Fruit fly (Drosophila melanogaster) whole organism, embryonic: Measurements from ENCODE around the gene CG31287.

Experiments used
- CG10979 ChIP-seq: fragments of 200-800 bp; sonication (Bioruptor generic); optimal IDR thresholded peaks from 2 replicates; lab custom pipeline; 2018; ENCODE audit warnings: missing biosample characterization, mild to moderate bottlenecking, missing genetic modification characterization, moderate library complexity
- CG11398 ChIP-seq: fragments of 200-800 bp; sonication (Bioruptor generic); optimal IDR thresholded peaks from 2 replicates; lab custom pipeline; 2016; ENCODE audit warnings: missing biosample characterization, missing genetic modification characterization
- CG12071 ChIP-seq: fragments of 200-800 bp; sonication (Bioruptor generic); optimal IDR thresholded peaks from 3 replicates; lab custom pipeline; 2018; ENCODE audit warnings: missing biosample characterization, mild to moderate bottlenecking, missing genetic modification characterization
- CG12219 ChIP-seq: fragments of 200-800 bp; sonication (Bioruptor generic); optimal IDR thresholded peaks from 3 replicates; lab custom pipeline; 2018; ENCODE audit warnings: missing biosample characterization, mild to moderate bottlenecking, missing genetic modification characterization
- CG1647 ChIP-seq: fragments of 200-800 bp; sonication (Bioruptor generic); optimal IDR thresholded peaks from 3 replicates; lab custom pipeline; 2016; ENCODE audit warnings: missing biosample characterization, missing genetic modification characterization
- CG16815 ChIP-seq: fragments of 200-800 bp; sonication (Bioruptor generic); optimal IDR thresholded peaks from 3 replicates; lab custom pipeline; 2017; ENCODE audit warnings: missing biosample characterization, mild to moderate bottlenecking, missing genetic modification characterization
- CG1832 ChIP-seq: fragments of 200-800 bp; sonication (Bioruptor generic); optimal IDR thresholded peaks from 2 replicates; lab custom pipeline; 2017; ENCODE audit warnings: missing biosample characterization, mild to moderate bottlenecking, missing genetic modification characterization, inconsistent platforms
- CG18599 ChIP-seq: fragments of 200-800 bp; sonication (Bioruptor generic); optimal IDR thresholded peaks from 3 replicates; lab custom pipeline; 2017; ENCODE audit warnings: missing biosample characterization, missing genetic modification characterization, mild to moderate bottlenecking, moderate library complexity, missing genetic modification reagents
- CG32532 ChIP-seq: fragments of 200-800 bp; sonication (Bioruptor generic); IDR thresholded peaks from 2 replicates; pipeline ENCODE4 v1.3.6; 2022; ENCODE audit warnings: missing biosample characterization, missing genetic modification characterization
- CG33557 ChIP-seq: fragments of 200-800 bp; sonication (Bioruptor generic); optimal IDR thresholded peaks from 2 replicates; lab custom pipeline; 2019; ENCODE audit warnings: missing biosample characterization, mild to moderate bottlenecking, missing genetic modification characterization, moderate library complexity
- CG42726 ChIP-seq: fragments of 200-800 bp; sonication (Bioruptor generic); IDR thresholded peaks from 2 replicates; pipeline ENCODE4 v1.3.6; 2022; ENCODE audit warnings: missing biosample characterization, missing genetic modification characterization; ENCODE audit not compliant: partially characterized antibody
- CG4282 ChIP-seq: fragments of 200-800 bp; sonication (Bioruptor generic); optimal IDR thresholded peaks from 2 replicates; lab custom pipeline; 2016; ENCODE audit warnings: missing biosample characterization, missing genetic modification characterization
- CG4617 ChIP-seq: fragments of 200-800 bp; sonication (Bioruptor generic); optimal IDR thresholded peaks from 3 replicates; lab custom pipeline; 2016; ENCODE audit warnings: missing biosample characterization, missing genetic modification characterization, borderline replicate concordance
- CG4730 ChIP-seq: fragments of 200-800 bp; sonication (Bioruptor generic); IDR thresholded peaks from 2 replicates; pipeline ENCODE4 v1.3.6; 2022; ENCODE audit warnings: missing biosample characterization, missing genetic modification characterization
- CG6175 ChIP-seq: fragments of 200-800 bp; sonication (Bioruptor generic); IDR thresholded peaks from 3 replicates; pipeline ENCODE4 v1.3.6; 2022; ENCODE audit warnings: missing biosample characterization, missing genetic modification characterization
- CG6689 ChIP-seq: fragments of 200-800 bp; sonication (Bioruptor generic); IDR thresholded peaks from 2 replicates; pipeline ENCODE4 v1.3.6; 2022; ENCODE audit warnings: missing biosample characterization, missing genetic modification characterization
- CG7271 ChIP-seq: fragments of 200-800 bp; sonication (Bioruptor generic); optimal IDR thresholded peaks from 2 replicates; lab custom pipeline; 2018; ENCODE audit warnings: missing biosample characterization, mild to moderate bottlenecking, missing genetic modification characterization, moderate library complexity
- CG7786 ChIP-seq: fragments of 200-800 bp; sonication (Bioruptor generic); optimal IDR thresholded peaks from 2 replicates; lab custom pipeline; 2016; ENCODE audit warnings: missing biosample characterization, missing genetic modification characterization
- CG7928 ChIP-seq: fragments of 200-800 bp; sonication (Bioruptor generic); optimal IDR thresholded peaks from 2 replicates; lab custom pipeline; 2017; ENCODE audit warnings: missing biosample characterization, mild to moderate bottlenecking, missing genetic modification characterization
- CG8089 ChIP-seq: fragments of 200-800 bp; sonication (Bioruptor generic); optimal IDR thresholded peaks from 3 replicates; lab custom pipeline; 2016; ENCODE audit warnings: missing biosample characterization, missing genetic modification characterization
- CG8359 ChIP-seq: fragments of 200-800 bp; sonication (Bioruptor generic); optimal IDR thresholded peaks from 2 replicates; lab custom pipeline; 2017; ENCODE audit warnings: missing biosample characterization, mild to moderate bottlenecking, missing genetic modification characterization, borderline replicate concordance
- CG8944 ChIP-seq: fragments of 200-800 bp; sonication (Bioruptor generic); optimal IDR thresholded peaks from 3 replicates; lab custom pipeline; 2016; ENCODE audit warnings: missing biosample characterization, missing genetic modification characterization
- CrebB ChIP-seq: fragments of 200-800 bp; sonication (Bioruptor generic); optimal IDR thresholded peaks from 3 replicates; lab custom pipeline; 2018; ENCODE audit warnings: missing biosample characterization, mild to moderate bottlenecking, missing genetic modification characterization
- Gug ChIP-seq: fragments of 200-800 bp; sonication (Bioruptor generic); IDR thresholded peaks from 4 replicates; pipeline ENCODE4 v1.3.6; 2022; ENCODE audit warnings: missing biosample characterization, missing genetic modification characterization
- Hmr ChIP-seq: fragments of 200-800 bp; sonication (Bioruptor generic); optimal IDR thresholded peaks from 3 replicates; lab custom pipeline; 2017; ENCODE audit warnings: mild to moderate bottlenecking, missing biosample characterization, missing genetic modification reagents, missing genetic modification characterization
- Hr51 ChIP-seq, 2 experiments: fragments of 200-800 bp; sonication (Bioruptor generic); optimal IDR thresholded peaks; 2 replicates in 1 of 2; 3 replicates in 1 of 2; lab custom pipeline; 2016 to 2018; ENCODE audit warnings: missing biosample characterization in 2 of 2, missing genetic modification characterization in 2 of 2, mild to moderate bottlenecking in 1 of 2, moderate library complexity in 1 of 2
- Jarid2 ChIP-seq: fragments of 200-800 bp; sonication (Bioruptor generic); optimal IDR thresholded peaks from 3 replicates; lab custom pipeline; 2017; ENCODE audit warnings: mild to moderate bottlenecking, missing biosample characterization, missing genetic modification reagents, missing genetic modification characterization
- Kr ChIP-seq: fragments of 200-800 bp; sonication (Bioruptor generic); optimal IDR thresholded peaks from 2 replicates; lab custom pipeline; 2017; ENCODE audit warnings: missing biosample characterization, mild to moderate bottlenecking, missing genetic modification characterization
- NC2α ChIP-seq: fragments of 200-800 bp; sonication (Bioruptor generic); optimal IDR thresholded peaks from 2 replicates; lab custom pipeline; 2016; ENCODE audit warnings: missing biosample characterization, missing genetic modification characterization
- Oli ChIP-seq: fragments of 200-800 bp; sonication (Bioruptor generic); optimal IDR thresholded peaks from 2 replicates; lab custom pipeline; 2018; ENCODE audit warnings: missing biosample characterization, mild to moderate bottlenecking, missing genetic modification characterization, moderate library complexity
- Six4 ChIP-seq: fragments of 200-800 bp; sonication (Bioruptor generic); optimal IDR thresholded peaks from 2 replicates; lab custom pipeline; 2016; ENCODE audit warnings: missing biosample characterization, missing genetic modification characterization
- Tbp ChIP-seq: fragments of >200 bp; optimal IDR thresholded peaks from 2 replicates; lab custom pipeline; 2018; ENCODE audit warnings: missing biosample characterization, missing genetic modification characterization
- al ChIP-seq: fragments of 200-800 bp; sonication (Bioruptor generic); IDR thresholded peaks from 2 replicates; pipeline ENCODE4 v1.3.6; 2022; ENCODE audit warnings: missing biosample characterization, missing genetic modification characterization
- bcd ChIP-seq: fragments of 200-800 bp; sonication (Bioruptor generic); optimal IDR thresholded peaks from 2 replicates; lab custom pipeline; 2017; ENCODE audit warnings: missing biosample characterization, mild to moderate bottlenecking, missing genetic modification characterization
- crol ChIP-seq: fragments of 200-800 bp; sonication (Bioruptor generic); IDR thresholded peaks from 2 replicates; pipeline ENCODE4 v1.3.6; 2022; ENCODE audit warnings: missing biosample characterization, missing genetic modification characterization
- cwo ChIP-seq: fragments of 200-800 bp; sonication (Bioruptor generic); optimal IDR thresholded peaks from 3 replicates; lab custom pipeline; 2017; ENCODE audit warnings: missing biosample characterization, missing genetic modification characterization, mild to moderate bottlenecking, moderate library complexity, missing genetic modification reagents
- ems ChIP-seq: fragments of 200-800 bp; sonication (Bioruptor generic); optimal IDR thresholded peaks from 3 replicates; lab custom pipeline; 2016; ENCODE audit warnings: missing biosample characterization, missing genetic modification characterization
- hb ChIP-seq: fragments of 200-800 bp; sonication (Bioruptor generic); IDR thresholded peaks from 3 replicates; pipeline ENCODE4 v1.3.6; 2022; ENCODE audit warnings: missing biosample characterization, missing genetic modification characterization; ENCODE audit not compliant: partially characterized antibody
- hth ChIP-seq: fragments of >200 bp; optimal IDR thresholded peaks from 2 replicates; lab custom pipeline; 2017; ENCODE audit warnings: inconsistent platforms
- jumu ChIP-seq: fragments of 200-800 bp; sonication (Bioruptor generic); optimal IDR thresholded peaks from 3 replicates; lab custom pipeline; 2016; ENCODE audit warnings: missing biosample characterization, missing genetic modification characterization
- klu ChIP-seq: fragments of 200-800 bp; sonication (Bioruptor generic); IDR thresholded peaks from 2 replicates; pipeline ENCODE4 v1.3.6; 2022; ENCODE audit warnings: missing biosample characterization, missing genetic modification characterization
- nau ChIP-seq: fragments of 200-800 bp; sonication (Bioruptor generic); optimal IDR thresholded peaks from 3 replicates; lab custom pipeline; 2017; ENCODE audit warnings: missing biosample characterization, mild to moderate bottlenecking, missing genetic modification characterization, missing genetic modification reagents
- pho ChIP-seq: fragments of 200-800 bp; sonication (Bioruptor generic); optimal IDR thresholded peaks from 2 replicates; lab custom pipeline; 2016; ENCODE audit warnings: missing biosample characterization, missing genetic modification characterization
- scrt ChIP-seq: fragments of 200-800 bp; sonication (Bioruptor generic); optimal IDR thresholded peaks from 2 replicates; lab custom pipeline; 2018; ENCODE audit warnings: missing biosample characterization, mild to moderate bottlenecking, missing genetic modification characterization, moderate library complexity
- sens ChIP-seq: fragments of 200-800 bp; sonication (Bioruptor generic); peaks from one replicate; lab custom pipeline; 2016; ENCODE audit warnings: missing biosample characterization, missing genetic modification characterization
- sna ChIP-seq: fragments of 200-800 bp; sonication (Bioruptor generic); IDR thresholded peaks from 2 replicates; pipeline ENCODE4 v1.3.6; 2022; ENCODE audit warnings: missing biosample characterization, missing genetic modification characterization; ENCODE audit not compliant: partially characterized antibody
- sob ChIP-seq: fragments of 200-800 bp; sonication (Bioruptor generic); IDR thresholded peaks from 2 replicates; pipeline ENCODE4 v1.3.6; 2022; ENCODE audit warnings: missing biosample characterization, missing genetic modification characterization
- sug ChIP-seq: fragments of 200-800 bp; optimal IDR thresholded peaks from 2 replicates; lab custom pipeline; 2019; ENCODE audit warnings: missing biosample characterization, mild to moderate bottlenecking, missing genetic modification characterization, moderate library complexity
- trh ChIP-seq: fragments of 200-800 bp; sonication (Bioruptor generic); optimal IDR thresholded peaks from 2 replicates; lab custom pipeline; 2016; ENCODE audit warnings: missing biosample characterization, missing genetic modification characterization

Gene CG31287

dm6 chr3R:16228719-16229704, 25.8 kb downstream of the CG31287 start (continued):
- TF ChIP-seq CrebB: no peak
- no peak for TF ChIP-seq klu (GFP tag; lab: Robert Waterston, UW)
- TF ChIP-seq sens (GFP tag; lab: Kevin White, UChicago): peak; percentile 72
- no peak for TF ChIP-seq hb (GFP tag; lab: Robert Waterston, UW)
- no peak for TF ChIP-seq CG33557 (GFP tag; lab: Kevin White, UChicago)
- TF ChIP-seq CG7786 (GFP tag; lab: Kevin White, UChicago): no peak
- TF ChIP-seq hth (lab: Kevin White, UChicago): no peak
- peak; percentile 99 for TF ChIP-seq cwo (GFP tag; lab: Kevin White, UChicago)
- no peak for TF ChIP-seq CG10979
- no peak for TF ChIP-seq CG8944
- no peak for TF ChIP-seq CG6175 (GFP tag; lab: Robert Waterston, UW)
- peak; percentile 3 for TF ChIP-seq sug (tag; lab: Kevin White, UChicago)
- TF ChIP-seq nau (GFP tag; lab: Kevin White, UChicago): no peak
- no peak for TF ChIP-seq ems (GFP tag; lab: Kevin White, UChicago)
- no peak for TF ChIP-seq CG42726 (GFP tag; lab: Robert Waterston, UW)
- no peak for TF ChIP-seq CG18599 (GFP tag; lab: Kevin White, UChicago)
- no peak for TF ChIP-seq CG7928
- TF ChIP-seq CG12219 (GFP tag; lab: Kevin White, UChicago): no peak
- TF ChIP-seq Six4: no peak
- no peak for TF ChIP-seq pho (GFP tag; lab: Kevin White, UChicago)
- peak; percentile 20 for TF ChIP-seq Jarid2
- no peak for TF ChIP-seq CG7271 (tag; lab: Kevin White, UChicago)
- TF ChIP-seq sob (GFP tag; lab: Robert Waterston, UW): no peak
- TF ChIP-seq jumu: no peak
- no peak for TF ChIP-seq CG4617
- no peak for TF ChIP-seq CG4282 (GFP tag; lab: Kevin White, UChicago)
- no peak for TF ChIP-seq crol (GFP tag; lab: Robert Waterston, UW)
- no peak for TF ChIP-seq al (GFP tag; lab: Robert Waterston, UW)
- no peak for TF ChIP-seq Gug (GFP tag; lab: Robert Waterston, UW)
- TF ChIP-seq CG6689 (GFP tag; lab: Robert Waterston, UW): no peak
- no peak for TF ChIP-seq CG8089
- TF ChIP-seq CG11398 (GFP tag; lab: Kevin White, UChicago): no peak
- no peak for TF ChIP-seq CG16815 (GFP tag; lab: Kevin White, UChicago)
- TF ChIP-seq Hr51 (GFP tag; optimal IDR thresholded peaks at IDR 0.05; lab: Kevin White, UChicago): no peak
- no peak for TF ChIP-seq Hmr (GFP tag; lab: Kevin White, UChicago)
- TF ChIP-seq bcd (GFP tag; lab: Kevin White, UChicago): no peak
- TF ChIP-seq CG32532 (GFP tag; lab: Robert Waterston, UW): no peak
- peak; percentile 29 for TF ChIP-seq CG1832 (GFP tag; lab: Kevin White, UChicago)
- TF ChIP-seq Tbp (GFP tag; lab: Kevin White, UChicago): no peak
- no peak for TF ChIP-seq CG12071 (GFP tag; lab: Kevin White, UChicago)
- TF ChIP-seq sna (GFP tag; lab: Robert Waterston, UW): no peak
- no peak for TF ChIP-seq NC2α (GFP tag; lab: Kevin White, UChicago)
- no peak for TF ChIP-seq CG8359 (GFP tag; lab: Kevin White, UChicago)
- peak; percentile 37 for TF ChIP-seq Kr (GFP tag; lab: Kevin White, UChicago)
- TF ChIP-seq CG1647 (GFP tag; lab: Kevin White, UChicago): no peak
- TF ChIP-seq Oli (tag; lab: Kevin White, UChicago): no peak
- TF ChIP-seq scrt (GFP tag; lab: Kevin White, UChicago): peak; percentile 79
- TF ChIP-seq trh: no peak
- TF ChIP-seq CG4730 (GFP tag; lab: Robert Waterston, UW): no peak
